Fruit fly (Drosophila melanogaster) whole organism, wandering third instar larva: ENCODE measurements around the gene CG5618.
A peak's percentile ranks its signal among the peaks of the same experiment; 100 is the strongest.

ENCODE experiments used
- CG32264 ChIP-seq: fragments of 200-800 bp; sonication (Bioruptor generic); optimal IDR thresholded peaks from 2 replicates; lab custom pipeline; 2016; ENCODE audit warnings: missing biosample characterization, missing genetic modification characterization
- CG9705 ChIP-seq: fragments of 200-800 bp; sonication (Bioruptor generic); optimal IDR thresholded peaks from 2 replicates; lab custom pipeline; 2018; ENCODE audit warnings: missing biosample characterization, mild to moderate bottlenecking, missing genetic modification characterization
- CrebA ChIP-seq: fragments of 200-800 bp; sonication (Bioruptor generic); optimal IDR thresholded peaks from 2 replicates; lab custom pipeline; 2016; ENCODE audit warnings: missing biosample characterization, mild to moderate bottlenecking, missing genetic modification characterization, borderline replicate concordance
- Dfd ChIP-seq: fragments of >200 bp; optimal IDR thresholded peaks from 2 replicates; lab custom pipeline; 2017; ENCODE audit warnings: missing biosample characterization, missing genetic modification characterization
- Dif ChIP-seq: fragments of 200-275, 200-300 bp; sonication (Bioruptor generic); optimal IDR thresholded peaks from 2 replicates; lab custom pipeline; 2018; ENCODE audit warnings: missing biosample characterization, missing genetic modification characterization; ENCODE audit not compliant: partially characterized antibody
- GATAd ChIP-seq: sonication (Bioruptor generic); optimal IDR thresholded peaks from 2 replicates; lab custom pipeline; 2016; ENCODE audit warnings: missing biosample characterization, missing genetic modification characterization
- HLH106 ChIP-seq: fragments of 200-800 bp; optimal IDR thresholded peaks from 3 replicates; lab custom pipeline; 2019; ENCODE audit warnings: missing biosample characterization, mild to moderate bottlenecking, missing genetic modification characterization, moderate library complexity
- Hr78 ChIP-seq: fragments of >200 bp; optimal IDR thresholded peaks from 2 replicates; lab custom pipeline; 2017; ENCODE audit warnings: missing biosample characterization, missing genetic modification characterization
- Hr83 ChIP-seq: fragments of 200-300 bp; sonication (Bioruptor generic); optimal IDR thresholded peaks from 2 replicates; lab custom pipeline; 2016; ENCODE audit warnings: missing biosample characterization, mild to moderate bottlenecking, missing genetic modification characterization, moderate library complexity; ENCODE audit not compliant: poor library complexity, severe bottlenecking
- Jra ChIP-seq: sonication (Bioruptor generic); optimal IDR thresholded peaks from 2 replicates; lab custom pipeline; 2016; ENCODE audit warnings: missing biosample characterization, missing genetic modification characterization
- Myc ChIP-seq: fragments of >200 bp; optimal IDR thresholded peaks from 2 replicates; lab custom pipeline; 2017
- N ChIP-seq: fragments of >200 bp; optimal IDR thresholded peaks from 2 replicates; lab custom pipeline; 2018; ENCODE audit warnings: missing biosample characterization, missing external identifiers, missing genetic modification characterization
- Rel ChIP-seq, 2 experiments: fragments of 200-800 bp; sonication (Bioruptor generic) in 1 of 2; optimal IDR thresholded peaks; 2 replicates in 1 of 2; 3 replicates in 1 of 2; lab custom pipeline; 2016 to 2019; ENCODE audit warnings: mild to moderate bottlenecking in 2 of 2, missing biosample characterization in 2 of 2, missing genetic modification characterization in 2 of 2, moderate library complexity in 1 of 2
- Sp1 ChIP-seq: fragments of 200-800 bp; sonication (Bioruptor generic); optimal IDR thresholded peaks from 3 replicates; lab custom pipeline; 2019; ENCODE audit warnings: missing biosample characterization, mild to moderate bottlenecking, missing genetic modification characterization, moderate library complexity
- Vsx2 ChIP-seq: fragments of 200-300, 225-300 bp; sonication (Bioruptor generic); optimal IDR thresholded peaks from 2 replicates; lab custom pipeline; 2018; ENCODE audit warnings: missing biosample characterization, missing genetic modification characterization; ENCODE audit not compliant: partially characterized antibody
- br ChIP-seq: fragments of 200-800 bp; sonication (Bioruptor generic); optimal IDR thresholded peaks from 2 replicates; lab custom pipeline; 2016; ENCODE audit warnings: missing biosample characterization, missing genetic modification characterization
- brk ChIP-seq: fragments of 200-800 bp; sonication (Bioruptor generic); optimal IDR thresholded peaks from 2 replicates; lab custom pipeline; 2016; ENCODE audit warnings: missing biosample characterization, mild to moderate bottlenecking, missing genetic modification characterization
- dl ChIP-seq, 2 experiments: fragments of 175-275, 200-275 bp in 1 of 2; fragments of 200-275 bp in 1 of 2; sonication (Bioruptor generic); optimal IDR thresholded peaks; lab custom pipeline; 2018; ENCODE audit warnings: mild to moderate bottlenecking in 2 of 2, missing biosample characterization in 2 of 2, missing genetic modification characterization in 2 of 2, moderate library complexity in 2 of 2; ENCODE audit not compliant: partially characterized antibody in 2 of 2, insufficient read depth in 1 of 2
- dmrt93B ChIP-seq: fragments of 200-800 bp; sonication (Bioruptor generic); optimal IDR thresholded peaks from 2 replicates; lab custom pipeline; 2018; ENCODE audit warnings: missing biosample characterization, mild to moderate bottlenecking, missing genetic modification characterization
- ey ChIP-seq: fragments of 200-800 bp; sonication (Bioruptor generic); optimal IDR thresholded peaks from 2 replicates; lab custom pipeline; 2016; ENCODE audit warnings: missing biosample characterization, missing genetic modification characterization
- foxo ChIP-seq, 2 experiments: fragments of 200-800 bp; sonication (Bioruptor generic); optimal IDR thresholded peaks; 2 replicates in 1 of 2; 3 replicates in 1 of 2; lab custom pipeline; 2016 to 2017; ENCODE audit warnings: missing biosample characterization in 2 of 2, missing genetic modification characterization in 2 of 2
- fru ChIP-seq: fragments of 200-800 bp; sonication (Bioruptor generic); optimal IDR thresholded peaks from 3 replicates; lab custom pipeline; 2016; ENCODE audit warnings: missing biosample characterization, mild to moderate bottlenecking, missing genetic modification characterization
- h ChIP-seq: fragments of 200-800 bp; sonication (Bioruptor generic); optimal IDR thresholded peaks from 3 replicates; lab custom pipeline; 2016; ENCODE audit warnings: missing biosample characterization, mild to moderate bottlenecking, missing genetic modification characterization
- lola ChIP-seq: fragments of >200 bp; optimal IDR thresholded peaks from 2 replicates; lab custom pipeline; 2017; ENCODE audit warnings: missing biosample characterization, missing genetic modification characterization
- pan ChIP-seq: fragments of >200 bp; optimal IDR thresholded peaks from 2 replicates; lab custom pipeline; 2017
- rgr ChIP-seq: fragments of 200-800 bp; sonication (Bioruptor generic); optimal IDR thresholded peaks from 3 replicates; lab custom pipeline; 2016; ENCODE audit warnings: missing biosample characterization, mild to moderate bottlenecking, missing genetic modification characterization
- sage ChIP-seq: fragments of 200-800 bp; sonication (Bioruptor generic); optimal IDR thresholded peaks from 2 replicates; lab custom pipeline; 2016; ENCODE audit warnings: missing biosample characterization, mild to moderate bottlenecking, missing genetic modification characterization
- sv ChIP-seq: fragments of 200-800 bp; sonication (Bioruptor generic); optimal IDR thresholded peaks from 3 replicates; lab custom pipeline; 2016; ENCODE audit warnings: missing biosample characterization, missing genetic modification characterization
- tai ChIP-seq: sonication (Bioruptor generic); optimal IDR thresholded peaks from 2 replicates; lab custom pipeline; 2016; ENCODE audit warnings: missing biosample characterization, missing genetic modification characterization
- woc ChIP-seq: sonication (Bioruptor generic); optimal IDR thresholded peaks from 2 replicates; lab custom pipeline; 2016; ENCODE audit warnings: missing biosample characterization, mild to moderate bottlenecking, missing genetic modification characterization

CG5618 gene

DNA sequence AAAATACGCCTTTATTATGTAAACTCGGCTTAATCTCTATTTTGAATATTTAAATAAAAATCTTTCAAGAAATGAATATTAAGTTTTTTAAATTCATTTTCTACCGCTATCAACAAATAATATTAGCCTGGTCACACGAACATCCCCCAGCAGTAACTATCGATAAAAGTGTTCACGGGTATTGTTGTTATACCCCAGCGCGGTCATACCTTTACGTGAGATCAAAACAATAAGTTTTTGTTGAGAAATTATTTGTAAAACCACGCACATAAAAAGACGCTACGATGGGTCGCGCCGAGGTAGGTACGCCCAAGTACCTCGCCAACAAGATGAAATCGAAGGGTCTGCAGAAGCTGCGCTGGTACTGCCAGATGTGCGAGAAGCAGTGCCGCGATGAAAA is 3.4 kb downstream of the CG5618 start, which contains the start of gene kin17:
Gene kin17, plus strand, starts transcription at position 195 of the 400 bp plus-strand sequence.
- TF ChIP-seq dl (GFP tag; optimal IDR thresholded peaks at IDR 0.05; lab: Kevin White, UChicago; ENCODE audit: insufficient read depth in 1 of 2, partially characterized antibody in 2 of 2) (no peak), Rel (GFP tag; optimal IDR thresholded peaks at IDR 0.05; lab: Kevin White, UChicago) (no peak), Rel (tag; optimal IDR thresholded peaks at IDR 0.05; lab: Kevin White, UChicago) (peak; percentile 12), Sp1 (GFP tag; lab: Kevin White, UChicago) (no peak), Myc (lab: Kevin White, UChicago) (no peak), GATAd (GFP tag; lab: Kevin White, UChicago) (no peak), Vsx2 (GFP tag; lab: Kevin White, UChicago) (peak; percentile 75), Jra (GFP tag; lab: Kevin White, UChicago) (no peak)

dm6 chr3L:20358212-20358611 is 5.0 kb downstream of the CG5618 start, which contains the start of gene CG5665:
TSS of gene CG5665 (plus strand) at chr3L:20358512.
- TF ChIP-seq GATAd (GFP tag; lab: Kevin White, UChicago) (no peak), rgr (GFP tag; lab: Kevin White, UChicago) (no peak), br (GFP tag; lab: Kevin White, UChicago) (no peak), tai (GFP tag; lab: Kevin White, UChicago) (no peak), Hr83 (GFP tag; lab: Kevin White, UChicago) (no peak), dl (GFP tag; optimal IDR thresholded peaks at IDR 0.05; lab: Kevin White, UChicago; ENCODE audit: insufficient read depth in 1 of 2, partially characterized antibody in 2 of 2) (no peak), Vsx2 (GFP tag; lab: Kevin White, UChicago) (no peak), sage (GFP tag; lab: Kevin White, UChicago) (no peak), N (GFP tag; lab: Kevin White, UChicago) (no peak), Myc (lab: Kevin White, UChicago) (no peak), CG9705 (no peak), lola (GFP tag; lab: Kevin White, UChicago) (no peak), woc (GFP tag; lab: Kevin White, UChicago) (no peak), h (GFP tag; lab: Kevin White, UChicago) (no peak), Hr78 (GFP tag; lab: Kevin White, UChicago) (no peak), dmrt93B (GFP tag; lab: Kevin White, UChicago) (no peak), ey (GFP tag; lab: Kevin White, UChicago) (no peak), Dfd (no peak)

dm6 chr3L:20361389-20361788 is 8.1 kb downstream of the CG5618 start, which contains the start of gene Prim2:
TSS of gene Prim2 (minus strand) at chr3L:20361585.
- TF ChIP-seq sv (GFP tag; lab: Kevin White, UChicago) (no peak), Dfd (no peak), Rel (GFP tag; optimal IDR thresholded peaks at IDR 0.05; lab: Kevin White, UChicago) (no peak), Rel (tag; optimal IDR thresholded peaks at IDR 0.05; lab: Kevin White, UChicago) (peak; percentile 71)

DNA sequence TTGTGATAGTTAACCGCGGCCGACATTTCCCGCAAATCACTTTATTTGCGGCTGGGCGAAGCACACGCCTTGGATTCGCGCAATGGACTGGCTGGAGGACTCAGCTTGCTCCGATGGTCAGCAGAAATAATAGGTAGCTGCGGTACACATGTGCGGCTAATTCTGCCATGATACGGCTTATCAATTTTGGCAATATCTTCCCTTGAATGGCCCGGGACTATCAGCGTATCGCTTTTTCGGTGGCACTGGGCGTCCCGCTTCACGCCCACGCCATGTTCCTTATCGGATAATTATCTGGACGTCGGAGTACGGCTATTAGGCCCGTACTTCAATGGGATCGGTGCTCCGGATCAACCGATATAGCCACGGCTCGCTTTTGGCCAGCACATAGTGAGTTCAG is 12.8 kb downstream of the CG5618 start:
- no peak for TF ChIP-seq pan (lab: Kevin White, UChicago)
- TF ChIP-seq fru = no peak
- TF ChIP-seq sage (GFP tag; lab: Kevin White, UChicago) = no peak
- TF ChIP-seq h (GFP tag; lab: Kevin White, UChicago) = peak; percentile 89
- TF ChIP-seq Dif (GFP tag; lab: Kevin White, UChicago) = peak; percentile 2
- TF ChIP-seq brk (GFP tag; lab: Kevin White, UChicago) = no peak
- no peak for TF ChIP-seq Hr83 (GFP tag; lab: Kevin White, UChicago)
- TF ChIP-seq lola (GFP tag; lab: Kevin White, UChicago) = no peak
- no peak for TF ChIP-seq HLH106 (tag; lab: Kevin White, UChicago)
- no peak for TF ChIP-seq Rel (GFP tag; optimal IDR thresholded peaks at IDR 0.05; lab: Kevin White, UChicago)
- peak; percentile 33 for TF ChIP-seq Rel (tag; optimal IDR thresholded peaks at IDR 0.05; lab: Kevin White, UChicago)
- no peak for TF ChIP-seq CG32264 (GFP tag; lab: Kevin White, UChicago)

dm6 chr3L:20366674-20367372 is 13.6 kb downstream of the CG5618 start, which contains the start of the genes Toll-9 and in:
TSS of gene Toll-9 (minus strand) at chr3L:20366724.
TSS of gene in (plus strand) at chr3L:20367198.
- TF ChIP-seq Dif (GFP tag; lab: Kevin White, UChicago) (peak; percentile 40), CrebA (GFP tag; lab: Kevin White, UChicago) (no peak), foxo (GFP tag; optimal IDR thresholded peaks at IDR 0.05; lab: Kevin White, UChicago) (no peak), Myc (lab: Kevin White, UChicago) (no peak), Jra (GFP tag; lab: Kevin White, UChicago) (no peak), woc (GFP tag; lab: Kevin White, UChicago) (no peak)
